Worm (Caenorhabditis elegans) whole organism, L1 larva: Measurements from ENCODE around the gene R10E8.6.

Source experiments
- ceh-82 ChIP-seq, 3 experiments: fragments of 150-350 bp in 1 of 3; sonication (generic microtip) in 2 of 3; optimal IDR thresholded peaks; 2 replicates each; lab custom pipeline; 2014 to 2017; ENCODE audit warnings: missing biosample characterization in 3 of 3, missing genetic modification characterization in 3 of 3
- fkh-8 ChIP-seq: sonication (generic microtip); optimal IDR thresholded peaks from 2 replicates; lab custom pipeline; 2016; ENCODE audit warnings: mild to moderate bottlenecking, missing genetic modification characterization, missing compliant biosample characterization
- nhr-76 ChIP-seq: sonication (generic microtip); optimal IDR thresholded peaks from 2 replicates; lab custom pipeline; 2017; ENCODE audit warnings: missing biosample characterization, missing genetic modification characterization
- nhr-84 ChIP-seq: sonication (generic microtip); optimal IDR thresholded peaks from 2 replicates; lab custom pipeline; 2017; ENCODE audit warnings: missing biosample characterization, missing genetic modification characterization
- sptf-1 ChIP-seq: fragments of 150-350 bp; optimal IDR thresholded peaks from 2 replicates; lab custom pipeline; 2014; ENCODE audit warnings: missing biosample characterization, missing genetic modification characterization
- sup-37 ChIP-seq: fragments of 200-800 bp; sonication (Bioruptor generic); optimal IDR thresholded peaks from 2 replicates; lab custom pipeline; 2018; ENCODE audit warnings: mild to moderate bottlenecking, missing genetic modification characterization, missing compliant biosample characterization

- no peak for TF ChIP-seq fkh-8 (tag; lab: Kevin White, UChicago)
- TF ChIP-seq sptf-1 (tag; lab: Kevin White, UChicago) = no peak
- TF ChIP-seq nhr-76 (tag; lab: Kevin White, UChicago) = no peak
- no peak for TF ChIP-seq sup-37 (GFP tag; lab: Kevin White, UChicago)
- no peak for TF ChIP-seq ceh-82 (tag; optimal IDR thresholded peaks at IDR 0.05; lab: Kevin White, UChicago)
- no peak for TF ChIP-seq nhr-84 (tag; lab: Kevin White, UChicago)
Measured at ce11 chrV:18269885-18270284, 3.7 kb upstream of the R10E8.6 start, which contains the start of gene skr-6.
